Worm (Caenorhabditis elegans): ENCODE data around the gene nhr-249.

DNA sequence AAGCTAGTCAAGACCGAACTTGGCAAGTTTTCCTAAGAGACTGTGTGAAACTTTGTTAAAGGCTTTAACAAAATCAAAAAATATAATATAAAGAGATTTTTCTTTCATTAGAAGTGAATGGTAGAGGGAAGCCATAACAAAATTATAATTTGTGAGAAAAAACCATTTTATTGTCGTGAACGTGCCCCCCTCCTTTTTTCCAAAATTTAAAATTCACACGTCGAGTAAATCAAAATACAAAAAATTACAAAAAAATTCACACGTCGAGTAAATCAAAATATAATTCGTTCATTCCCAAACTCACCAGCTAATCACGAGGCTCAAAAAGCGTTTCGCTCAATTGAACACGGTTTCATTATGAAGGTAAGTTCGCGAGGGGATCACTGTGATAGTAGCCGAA is 37.2 kb upstream of the nhr-249 start, which contains the start of gene C25A8.2:
- TF ChIP-seq mab-5 (tag; optimal IDR thresholded peaks at IDR 0.05) (no peak), egl-27 (tag; optimal IDR thresholded peaks at IDR 0.05) (no peak)

Data from whole organism, L2 larva.